Fruit fly (Drosophila melanogaster) whole organism, adult: ENCODE measurements around the gene EndoA.
A peak's percentile ranks its signal among the peaks of the same experiment; 100 is the strongest.

Experiments
- CG11617 ChIP-seq: fragments of 200-800 bp; sonication (Bioruptor generic); optimal IDR thresholded peaks from 2 replicates; lab custom pipeline; 2017; ENCODE audit warnings: mild to moderate bottlenecking, missing biosample characterization, missing genetic modification reagents, missing genetic modification characterization
- CG12768 ChIP-seq: fragments of 200-800 bp; sonication (Bioruptor generic); optimal IDR thresholded peaks from 2 replicates; lab custom pipeline; 2017; ENCODE audit warnings: missing biosample characterization, missing genetic modification characterization, mild to moderate bottlenecking, moderate library complexity, missing genetic modification reagents
- CG14711 ChIP-seq: fragments of 200-800 bp; sonication (Bioruptor generic); optimal IDR thresholded peaks from 2 replicates; lab custom pipeline; 2018; ENCODE audit warnings: missing biosample characterization, mild to moderate bottlenecking, missing genetic modification characterization, moderate library complexity
- CG1620 ChIP-seq: fragments of 200-800 bp; sonication (Bioruptor generic); optimal IDR thresholded peaks from 2 replicates; lab custom pipeline; 2016; ENCODE audit warnings: missing biosample characterization, missing genetic modification characterization
- CG33017 ChIP-seq: fragments of 200-800 bp; sonication (Bioruptor generic); optimal IDR thresholded peaks from 2 replicates; lab custom pipeline; 2018; ENCODE audit warnings: missing biosample characterization, mild to moderate bottlenecking, missing genetic modification characterization, moderate library complexity
- CG5204 ChIP-seq: fragments of 200-800 bp; sonication (Bioruptor generic); optimal IDR thresholded peaks from 2 replicates; lab custom pipeline; 2016; ENCODE audit warnings: missing biosample characterization, missing genetic modification characterization
- CG7045 ChIP-seq: fragments of 200-800 bp; sonication (Bioruptor generic); optimal IDR thresholded peaks from 2 replicates; lab custom pipeline; 2017; ENCODE audit warnings: missing biosample characterization, mild to moderate bottlenecking, missing genetic modification characterization
- CG7101 ChIP-seq: fragments of 200-800 bp; sonication (Bioruptor generic); optimal IDR thresholded peaks from 2 replicates; lab custom pipeline; 2018; ENCODE audit warnings: missing biosample characterization, mild to moderate bottlenecking, missing genetic modification characterization, moderate library complexity
- Clk ChIP-seq: fragments of 200-800 bp; sonication (Bioruptor generic); optimal IDR thresholded peaks from 2 replicates; lab custom pipeline; 2017; ENCODE audit warnings: missing biosample characterization, missing genetic modification characterization
- Crg-1 ChIP-seq: fragments of 200-800 bp; sonication (Bioruptor generic); optimal IDR thresholded peaks from 2 replicates; lab custom pipeline; 2016; ENCODE audit warnings: missing biosample characterization, missing genetic modification characterization
- Hr96 ChIP-seq: fragments of 200-800 bp; sonication (Bioruptor generic); optimal IDR thresholded peaks from 2 replicates; lab custom pipeline; 2016; ENCODE audit warnings: missing biosample characterization, missing genetic modification characterization
- Mnt ChIP-seq: fragments of 200-800 bp; sonication (Bioruptor generic); optimal IDR thresholded peaks from 2 replicates; lab custom pipeline; 2016; ENCODE audit warnings: missing biosample characterization, mild to moderate bottlenecking, missing genetic modification characterization
- bab1 ChIP-seq: fragments of 200-800 bp; sonication (Bioruptor generic); optimal IDR thresholded peaks from 3 replicates; lab custom pipeline; 2019; ENCODE audit warnings: missing biosample characterization, mild to moderate bottlenecking, missing genetic modification characterization, moderate library complexity
- cic ChIP-seq: fragments of 200-800 bp; sonication (Bioruptor generic); optimal IDR thresholded peaks from 2 replicates; lab custom pipeline; 2017; ENCODE audit warnings: missing biosample characterization, mild to moderate bottlenecking, missing genetic modification characterization, moderate library complexity
- cnc ChIP-seq, 2 experiments: fragments of >200 bp; optimal IDR thresholded peaks; 2 replicates each; lab custom pipeline; 2017
- kay ChIP-seq: fragments of 200-800 bp; sonication (Bioruptor generic); peaks from one replicate; lab custom pipeline; 2016; ENCODE audit warnings: missing biosample characterization, missing genetic modification characterization, borderline replicate concordance
- ovo ChIP-seq: fragments of 200-800 bp; sonication (Bioruptor generic); optimal IDR thresholded peaks from 2 replicates; lab custom pipeline; 2016; ENCODE audit warnings: missing biosample characterization, missing genetic modification characterization
- pad ChIP-seq: fragments of 200-800 bp; sonication (Bioruptor generic); optimal IDR thresholded peaks from 3 replicates; lab custom pipeline; 2017; ENCODE audit warnings: missing biosample characterization, missing genetic modification characterization, mild to moderate bottlenecking, moderate library complexity, missing genetic modification reagents
- tj ChIP-seq: fragments of 200-800 bp; sonication (Bioruptor generic); optimal IDR thresholded peaks from 3 replicates; lab custom pipeline; 2017; ENCODE audit warnings: missing biosample characterization, mild to moderate bottlenecking, missing genetic modification characterization, moderate library complexity
- toe ChIP-seq: fragments of 200-800 bp; sonication (Bioruptor generic); optimal IDR thresholded peaks from 2 replicates; lab custom pipeline; 2016; ENCODE audit warnings: missing biosample characterization, missing genetic modification characterization

Gene EndoA

DNA sequence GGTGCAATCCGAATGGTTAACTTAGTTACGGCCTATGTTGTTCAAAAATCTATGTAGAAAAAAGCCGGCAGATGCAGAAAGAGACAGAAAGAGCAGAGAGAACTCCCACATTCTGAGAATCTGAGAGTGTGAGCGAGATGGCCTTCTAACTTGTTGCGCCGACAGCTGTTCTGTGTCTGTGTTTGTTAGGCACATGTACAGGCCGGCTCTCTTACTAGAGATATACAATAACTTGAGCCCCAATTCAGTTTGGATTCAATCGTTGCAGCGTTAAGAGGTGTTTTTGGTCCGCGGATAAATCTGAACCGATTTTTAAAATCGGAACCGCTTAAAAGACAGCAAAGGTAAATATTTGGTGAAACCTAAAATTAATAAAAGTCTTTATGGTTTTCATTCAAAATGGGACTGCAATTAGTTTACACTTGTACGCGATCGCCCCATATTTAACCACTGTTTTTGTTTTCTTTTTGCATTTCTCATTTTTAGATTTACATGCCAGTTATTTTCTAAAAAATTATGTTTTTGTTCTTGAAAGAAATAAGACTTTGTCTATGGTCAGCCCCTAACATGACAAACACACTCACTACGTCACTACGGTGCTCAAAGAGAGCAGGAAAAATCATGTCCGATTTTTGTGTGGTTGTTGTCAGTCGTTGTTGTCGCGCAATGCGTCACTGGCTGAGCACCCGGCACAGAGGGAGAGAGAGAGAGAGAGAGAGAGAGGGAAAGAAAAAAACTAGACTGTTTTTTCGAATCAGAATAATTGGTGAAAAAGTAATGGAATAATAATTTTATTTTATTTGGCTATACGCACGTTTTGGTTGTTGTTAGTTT, 17.6 kb downstream of the EndoA start:
- TF ChIP-seq CG7101 (tag; lab: Kevin White, UChicago) (peak; percentile 1), kay (GFP tag; lab: Kevin White, UChicago) (peak; percentile 97), Mnt (peak; percentile 53), ovo (no peak)

DNA sequence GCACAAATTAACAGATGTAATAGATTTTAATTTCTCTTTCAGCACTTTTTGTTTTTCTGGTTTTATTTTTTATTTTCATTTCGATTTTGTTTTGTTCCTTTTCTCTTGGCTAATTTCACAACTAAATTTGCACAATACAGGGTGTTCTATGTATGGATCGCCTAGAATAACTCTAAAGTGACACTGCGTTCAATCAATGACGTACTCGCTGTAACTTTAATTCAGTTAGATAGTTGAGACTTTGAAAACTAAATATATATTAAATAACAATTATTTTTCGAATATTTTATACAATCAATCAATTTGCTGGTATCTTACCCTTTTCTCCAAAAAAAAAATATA, 18.2 kb downstream of the EndoA start:
- TF ChIP-seq toe (GFP tag; lab: Kevin White, UChicago): no peak
- TF ChIP-seq cnc (optimal IDR thresholded peaks at IDR 0.05; lab: Kevin White, UChicago): no peak
- no peak for TF ChIP-seq cic (GFP tag; lab: Kevin White, UChicago)
- no peak for TF ChIP-seq bab1 (GFP tag; lab: Kevin White, UChicago)
- TF ChIP-seq Hr96 (GFP tag; lab: Kevin White, UChicago): no peak
- no peak for TF ChIP-seq pad (GFP tag; lab: Kevin White, UChicago)

DNA sequence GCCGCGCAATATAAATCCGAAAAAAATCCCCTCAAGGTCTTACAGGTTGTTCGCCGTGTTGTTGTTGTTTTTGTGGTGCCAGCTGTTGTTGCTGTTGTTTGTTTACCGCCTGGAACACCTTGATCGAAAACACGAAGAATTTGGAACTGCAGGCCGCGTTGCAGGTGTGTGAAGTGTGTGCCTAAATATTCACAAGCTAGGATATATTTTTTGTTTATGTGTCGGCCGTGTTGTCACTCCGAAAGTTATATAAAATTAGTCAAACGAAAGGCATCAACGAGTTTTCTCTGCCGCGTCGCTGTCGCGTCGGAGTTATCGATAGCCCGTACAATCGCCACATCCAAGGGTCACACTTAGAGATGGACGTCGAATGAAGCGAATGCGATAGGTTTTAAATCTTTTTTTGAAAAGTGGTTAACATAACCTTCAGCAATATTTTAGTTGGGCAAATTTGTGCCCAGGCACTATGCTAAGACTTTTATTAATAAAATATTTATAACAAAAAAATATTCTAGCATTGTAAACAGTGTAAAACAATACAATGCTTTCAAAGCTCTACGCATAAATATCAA, 22.0 kb downstream of the EndoA start, which contains the start of gene Mpc1:
Gene Mpc1 (minus strand): TSS at position 314 of the 572 bp plus-strand sequence.
- TF ChIP-seq Hr96 (GFP tag; lab: Kevin White, UChicago): peak; percentile 21
- no peak for TF ChIP-seq ovo
- peak; percentile 94 for TF ChIP-seq cic (GFP tag; lab: Kevin White, UChicago)
- TF ChIP-seq CG11617 (GFP tag; lab: Kevin White, UChicago): peak; percentile 25
- no peak for TF ChIP-seq CG12768 (GFP tag; lab: Kevin White, UChicago)
- no peak for TF ChIP-seq CG5204 (GFP tag; lab: Kevin White, UChicago)
- no peak for TF ChIP-seq CG1620
- TF ChIP-seq CG7045: peak; percentile 18
- peak; percentile 37 for TF ChIP-seq Mnt
- TF ChIP-seq Clk (GFP tag; lab: Kevin White, UChicago): no peak
- TF ChIP-seq kay (GFP tag; lab: Kevin White, UChicago): no peak
- no peak for TF ChIP-seq bab1 (GFP tag; lab: Kevin White, UChicago)
- TF ChIP-seq Crg-1 (GFP tag; lab: Kevin White, UChicago): no peak
- TF ChIP-seq CG14711 (tag; lab: Kevin White, UChicago): no peak
- TF ChIP-seq CG33017: peak; percentile 16
- TF ChIP-seq pad (GFP tag; lab: Kevin White, UChicago): no peak
- peak; percentile 10 for TF ChIP-seq toe (GFP tag; lab: Kevin White, UChicago)
- no peak for TF ChIP-seq cnc (optimal IDR thresholded peaks at IDR 0.05; lab: Kevin White, UChicago)

dm6 chr3R:18928918-18929705, 22.7 kb downstream of the EndoA start, which contains the start of gene CG42613:
Gene CG42613, plus strand, starts transcription at chr3R:18929196.
- no peak for TF ChIP-seq CG11617 (GFP tag; lab: Kevin White, UChicago)
- TF ChIP-seq kay (GFP tag; lab: Kevin White, UChicago): peak; percentile 32

DNA sequence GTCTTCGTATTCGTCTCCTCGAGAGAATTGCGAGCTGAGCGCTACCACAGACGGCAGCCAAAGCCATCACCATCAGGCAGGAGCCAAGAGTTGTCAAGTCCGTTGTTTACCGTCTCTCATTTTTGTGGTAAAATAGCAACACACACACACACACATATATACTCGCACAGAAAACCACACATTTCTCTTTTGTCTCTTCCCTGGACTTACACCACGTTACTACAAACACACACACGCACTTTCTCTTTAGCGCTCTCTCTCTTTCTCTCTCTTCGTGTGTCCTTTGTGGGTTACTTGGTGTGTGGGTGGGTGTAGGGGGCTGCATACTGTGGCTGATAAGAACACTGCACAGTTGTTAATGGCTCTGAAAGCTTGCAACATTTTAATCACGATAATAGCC, 25.3 kb downstream of the EndoA start:
- peak; percentile 50 for TF ChIP-seq kay (GFP tag; lab: Kevin White, UChicago)
- no peak for TF ChIP-seq cnc (optimal IDR thresholded peaks at IDR 0.05; lab: Kevin White, UChicago)

dm6 chr3R:18947307-18947706, 40.9 kb downstream of the EndoA start:
- TF ChIP-seq pad (GFP tag; lab: Kevin White, UChicago): no peak
- TF ChIP-seq CG12768 (GFP tag; lab: Kevin White, UChicago): no peak
- TF ChIP-seq CG14711 (tag; lab: Kevin White, UChicago): no peak
- TF ChIP-seq ovo: no peak
- TF ChIP-seq CG1620: no peak

DNA sequence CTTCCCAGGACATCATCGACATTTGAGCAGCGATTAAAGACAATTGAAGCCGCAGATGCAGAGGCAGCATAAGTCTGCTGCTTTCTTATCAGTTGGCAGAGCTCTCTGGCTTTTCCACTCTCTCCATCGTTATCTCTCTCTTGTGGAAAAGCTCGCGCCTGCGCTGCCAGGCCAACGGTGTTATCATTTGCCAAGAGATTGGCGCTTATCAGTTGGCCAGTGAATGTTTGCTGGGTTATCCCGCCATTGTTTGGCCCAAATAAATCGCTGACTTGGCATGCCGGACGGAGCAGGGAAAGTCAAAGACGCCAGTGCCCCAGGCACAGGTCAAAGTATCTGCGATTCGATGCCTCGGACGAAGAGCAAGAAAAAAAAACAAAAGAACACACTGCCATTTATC, 42.7 kb downstream of the EndoA start:
- no peak for TF ChIP-seq CG14711 (tag; lab: Kevin White, UChicago)
- TF ChIP-seq CG7045: no peak
- TF ChIP-seq tj (GFP tag; lab: Kevin White, UChicago): no peak
- TF ChIP-seq Mnt: no peak
- no peak for TF ChIP-seq CG12768 (GFP tag; lab: Kevin White, UChicago)
- no peak for TF ChIP-seq CG1620
- TF ChIP-seq CG11617 (GFP tag; lab: Kevin White, UChicago): no peak
- no peak for TF ChIP-seq Crg-1 (GFP tag; lab: Kevin White, UChicago)
- no peak for TF ChIP-seq kay (GFP tag; lab: Kevin White, UChicago)
- TF ChIP-seq CG7101 (tag; lab: Kevin White, UChicago): no peak
